Fruit fly (Drosophila melanogaster) whole organism, prepupa: ENCODE results near the gene CG11977.
A peak's percentile ranks its signal among the peaks of the same experiment; 100 is the strongest.

Experiments
- CG10631 ChIP-seq: fragments of 200-800 bp; sonication (Bioruptor generic); optimal IDR thresholded peaks from 2 replicates; lab custom pipeline; 2016; ENCODE audit warnings: missing biosample characterization, missing genetic modification characterization
- CG11762 ChIP-seq: fragments of 200-800 bp; sonication (Bioruptor generic); optimal IDR thresholded peaks from 3 replicates; lab custom pipeline; 2016; ENCODE audit warnings: missing biosample characterization, missing genetic modification characterization; ENCODE audit not compliant: insufficient read depth
- CG11902 ChIP-seq: fragments of 200-800 bp; sonication (Bioruptor generic); optimal IDR thresholded peaks from 3 replicates; lab custom pipeline; 2016; ENCODE audit warnings: missing biosample characterization, missing genetic modification characterization
- CG15336 ChIP-seq: fragments of 200-800 bp; sonication (Bioruptor generic); IDR thresholded peaks from 2 replicates; pipeline ENCODE4 v1.3.6; 2022; ENCODE audit warnings: missing biosample characterization, missing genetic modification characterization
- CG1621 ChIP-seq: fragments of 200-800 bp; sonication (Bioruptor generic); optimal IDR thresholded peaks from 3 replicates; lab custom pipeline; 2018; ENCODE audit warnings: missing biosample characterization, mild to moderate bottlenecking, missing genetic modification characterization
- CG16779 ChIP-seq: fragments of 200-800 bp; sonication (Bioruptor generic); optimal IDR thresholded peaks from 3 replicates; lab custom pipeline; 2017; ENCODE audit warnings: missing biosample characterization, mild to moderate bottlenecking, missing genetic modification characterization
- CG3032 ChIP-seq: fragments of 200-800 bp; optimal IDR thresholded peaks from 2 replicates; lab custom pipeline; 2019; ENCODE audit warnings: missing biosample characterization, mild to moderate bottlenecking, missing genetic modification characterization, moderate library complexity
- CG31627 ChIP-seq: fragments of 200-800 bp; sonication (Bioruptor generic); optimal IDR thresholded peaks from 3 replicates; lab custom pipeline; 2016; ENCODE audit warnings: missing biosample characterization, missing genetic modification characterization
- CG3919 ChIP-seq: fragments of 200-800 bp; sonication (Bioruptor generic); optimal IDR thresholded peaks from 3 replicates; lab custom pipeline; 2016; ENCODE audit warnings: missing biosample characterization, missing genetic modification characterization
- CG6276 ChIP-seq: fragments of 200-800 bp; sonication (Bioruptor generic); optimal IDR thresholded peaks from 2 replicates; lab custom pipeline; 2017; ENCODE audit warnings: missing biosample characterization, mild to moderate bottlenecking, missing genetic modification characterization
- CG6792 ChIP-seq: fragments of 200-800 bp; sonication (Bioruptor generic); optimal IDR thresholded peaks from 3 replicates; lab custom pipeline; 2016; ENCODE audit warnings: missing biosample characterization, missing genetic modification characterization
- CG6808 ChIP-seq: fragments of 200-800 bp; sonication (Bioruptor generic); optimal IDR thresholded peaks from 3 replicates; lab custom pipeline; 2017; ENCODE audit warnings: missing biosample characterization, missing genetic modification characterization, mild to moderate bottlenecking, moderate library complexity, missing genetic modification reagents
- CG6854 ChIP-seq: fragments of 200-800 bp; sonication (Bioruptor generic); optimal IDR thresholded peaks from 2 replicates; lab custom pipeline; 2017; ENCODE audit warnings: missing biosample characterization, mild to moderate bottlenecking, missing genetic modification characterization
- CG8119 ChIP-seq: fragments of 200-800 bp; sonication (Bioruptor generic); IDR thresholded peaks from 3 replicates; pipeline ENCODE4 v1.3.6; 2022; ENCODE audit warnings: missing biosample characterization, missing genetic modification characterization
- CG8319 ChIP-seq: fragments of 200-800 bp; sonication (Bioruptor generic); optimal IDR thresholded peaks from 3 replicates; lab custom pipeline; 2016; ENCODE audit warnings: missing biosample characterization, missing genetic modification characterization
- Eip78C ChIP-seq: fragments of 200-800 bp; sonication (Bioruptor generic); peaks from one replicate; lab custom pipeline; 2016; ENCODE audit warnings: missing biosample characterization, missing genetic modification characterization
- Ets21C ChIP-seq: fragments of 200-800 bp; sonication (Bioruptor generic); optimal IDR thresholded peaks from 3 replicates; lab custom pipeline; 2016; ENCODE audit warnings: missing biosample characterization, missing genetic modification characterization
- Ets96B ChIP-seq: fragments of 200-800 bp; optimal IDR thresholded peaks from 2 replicates; lab custom pipeline; 2019; ENCODE audit warnings: missing biosample characterization, mild to moderate bottlenecking, missing genetic modification characterization, moderate library complexity
- Hr38 ChIP-seq: sonication (Bioruptor generic); optimal IDR thresholded peaks from 2 replicates; lab custom pipeline; 2016; ENCODE audit warnings: missing biosample characterization, missing genetic modification characterization
- Hr39 ChIP-seq: fragments of 200-800 bp; sonication (Bioruptor generic); optimal IDR thresholded peaks from 2 replicates; lab custom pipeline; 2016; ENCODE audit warnings: missing biosample characterization, missing genetic modification characterization
- Sox14 ChIP-seq: fragments of 200-800 bp; sonication (Bioruptor generic); optimal IDR thresholded peaks from 3 replicates; lab custom pipeline; 2016; ENCODE audit warnings: missing biosample characterization, missing genetic modification characterization
- Sox15 ChIP-seq: fragments of 200-800 bp; sonication (Bioruptor generic); optimal IDR thresholded peaks from 3 replicates; lab custom pipeline; 2016; ENCODE audit warnings: missing biosample characterization, missing genetic modification characterization
- acj6 ChIP-seq: fragments of 200-800 bp; sonication (Bioruptor generic); optimal IDR thresholded peaks from 3 replicates; lab custom pipeline; 2016; ENCODE audit warnings: missing biosample characterization, missing genetic modification characterization
- cyc ChIP-seq: fragments of 200-800 bp; sonication (Bioruptor generic); optimal IDR thresholded peaks from 3 replicates; lab custom pipeline; 2016; ENCODE audit warnings: missing biosample characterization, missing genetic modification characterization
- eg ChIP-seq: fragments of 200-800 bp; sonication (Bioruptor generic); IDR thresholded peaks from 3 replicates; pipeline ENCODE4 v1.3.6; 2022; ENCODE audit warnings: missing biosample characterization, missing genetic modification characterization
- esn ChIP-seq: fragments of 200-800 bp; sonication (Bioruptor generic); optimal IDR thresholded peaks from 2 replicates; lab custom pipeline; 2016; ENCODE audit warnings: missing biosample characterization, mild to moderate bottlenecking, missing genetic modification characterization, moderate library complexity
- fd85E ChIP-seq: fragments of 200-800 bp; sonication (Bioruptor generic); optimal IDR thresholded peaks from 3 replicates; lab custom pipeline; 2016; ENCODE audit warnings: missing biosample characterization, missing genetic modification characterization
- fkh ChIP-seq: fragments of 200-800 bp; sonication (Bioruptor generic); optimal IDR thresholded peaks from 3 replicates; lab custom pipeline; 2017; ENCODE audit warnings: missing biosample characterization, mild to moderate bottlenecking, missing genetic modification characterization, moderate library complexity
- lz ChIP-seq: fragments of 200-800 bp; sonication (Bioruptor generic); optimal IDR thresholded peaks from 3 replicates; lab custom pipeline; 2016; ENCODE audit warnings: missing biosample characterization, missing genetic modification characterization
- net ChIP-seq: fragments of 200-800 bp; sonication (Bioruptor generic); optimal IDR thresholded peaks from 3 replicates; lab custom pipeline; 2016; ENCODE audit warnings: missing biosample characterization, missing genetic modification characterization
- spab ChIP-seq: fragments of 200-800 bp; sonication (Bioruptor generic); optimal IDR thresholded peaks from 2 replicates; lab custom pipeline; 2017; ENCODE audit warnings: missing biosample characterization, mild to moderate bottlenecking, missing genetic modification characterization, missing genetic modification reagents
- ss ChIP-seq, 2 experiments: fragments of 200-800 bp; sonication (Bioruptor generic); optimal IDR thresholded peaks; 2 replicates in 1 of 2; 3 replicates in 1 of 2; lab custom pipeline; 2017 to 2018; ENCODE audit warnings: mild to moderate bottlenecking in 2 of 2, missing biosample characterization in 2 of 2, missing genetic modification characterization in 2 of 2, moderate library complexity in 1 of 2
- vri ChIP-seq: fragments of 200-800 bp; sonication (Bioruptor generic); optimal IDR thresholded peaks from 3 replicates; lab custom pipeline; 2016; ENCODE audit warnings: missing biosample characterization, mild to moderate bottlenecking, missing genetic modification characterization

The CG11977 gene

dm6 chr3R:8980776-8981165, 16.7 kb upstream of the CG11977 start, which contains the start of gene CAHbeta:
Gene CAHbeta (plus strand): TSS chr3R:8980860.
- TF ChIP-seq fd85E (no peak), Eip78C (GFP tag; lab: Kevin White, UChicago) (peak; percentile 43), CG6276 (peak; percentile 20), CG16779 (tag; lab: Kevin White, UChicago) (peak; percentile 34), eg (GFP tag; lab: Robert Waterston, UW) (peak; percentile 58; the same call in 2 of the 3 replicates), CG11902 (no peak), CG6808 (no peak), ss (GFP tag; optimal IDR thresholded peaks at IDR 0.05; lab: Kevin White, UChicago) (peak in 1 of 2 experiments; percentile 40)

DNA sequence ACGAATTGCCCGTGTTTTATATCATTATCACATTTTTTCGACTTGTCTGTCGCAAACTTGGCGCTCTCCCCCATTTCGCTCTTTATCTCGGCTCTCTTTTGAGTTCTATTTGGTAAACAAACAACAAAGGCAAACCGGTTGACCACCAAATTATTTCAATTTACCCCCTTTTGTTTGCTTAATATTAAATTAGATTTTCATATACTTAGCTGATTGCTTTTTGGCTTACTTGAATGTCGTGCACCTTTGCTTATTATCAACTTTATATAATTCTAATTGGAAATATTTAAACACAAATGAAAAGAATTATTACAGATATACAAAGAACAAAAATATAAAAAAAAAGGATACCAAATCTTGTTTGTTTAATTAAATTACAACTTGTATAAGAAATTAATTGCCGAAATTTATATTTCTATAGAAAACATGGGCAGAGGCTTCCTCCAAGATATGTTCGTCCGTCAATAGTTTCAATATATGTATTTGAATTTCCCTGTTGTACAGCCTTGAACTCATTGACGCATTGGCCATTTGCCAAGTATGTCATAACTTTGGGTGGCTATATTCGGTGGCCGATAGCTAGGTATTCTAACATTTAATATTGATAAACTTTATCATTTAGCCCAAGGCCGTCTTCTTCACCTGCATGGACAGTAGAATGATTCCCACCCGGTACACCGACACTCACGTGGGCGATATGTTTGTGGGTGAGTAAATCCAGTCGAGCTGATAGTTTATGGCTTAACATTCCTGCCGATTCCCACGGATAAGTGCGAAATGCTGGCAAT, 16.1 kb upstream of the CG11977 start:
- TF ChIP-seq CG3032: no peak
- TF ChIP-seq fkh (GFP tag; lab: Kevin White, UChicago): peak; percentile 25

dm6 chr3R:8984141-8984540, 13.4 kb upstream of the CG11977 start, which contains the start of gene RagA-B:
Gene RagA-B (minus strand): TSS chr3R:8984315.
- TF ChIP-seq acj6: no peak
- peak; percentile 33 for TF ChIP-seq fkh (GFP tag; lab: Kevin White, UChicago)

DNA sequence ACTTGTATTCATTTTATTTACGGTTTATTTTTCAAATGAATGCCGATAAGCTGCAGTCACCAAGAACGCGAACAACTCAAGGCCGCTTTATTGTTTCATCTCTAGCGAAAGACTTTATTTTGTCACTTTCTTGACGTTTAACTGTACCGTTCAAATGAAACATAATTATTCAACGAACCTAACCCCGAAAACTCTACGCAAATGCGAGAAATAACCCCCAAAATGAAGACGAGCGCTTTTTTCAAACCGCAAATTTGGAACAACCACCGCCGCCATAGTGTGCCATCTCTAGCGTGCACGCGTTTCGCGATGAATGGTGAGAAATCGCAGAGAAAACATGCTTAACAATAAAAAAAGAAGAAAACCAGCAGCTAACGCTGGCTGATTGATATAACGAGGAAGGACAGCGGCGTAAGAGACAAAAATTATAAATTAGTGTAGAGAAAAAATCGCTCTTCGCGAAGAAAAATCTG, 12.9 kb upstream of the CG11977 start, which contains the start of gene CG11970:
TSS of gene CG11970 (plus strand) at position 117 of the 473 bp plus-strand sequence.
- no peak for TF ChIP-seq CG11762 (GFP tag; lab: Kevin White, UChicago)
- 0 out of 3 replicates have a peak, but pooled peaks have one; percentile 21 for TF ChIP-seq CG8119 (GFP tag; lab: Robert Waterston, UW)
- 0 out of 2 replicates have a peak, but pooled peaks have one; percentile 22 for TF ChIP-seq CG15336 (GFP tag; lab: Robert Waterston, UW)
- peak; percentile 61 for TF ChIP-seq Hr39 (GFP tag; lab: Kevin White, UChicago)
- peak; percentile 53; the same call in 2 of the 3 replicates for TF ChIP-seq eg (GFP tag; lab: Robert Waterston, UW)
- peak; percentile 11 for TF ChIP-seq CG8319 (GFP tag; lab: Kevin White, UChicago)
- TF ChIP-seq Ets96B (tag; lab: Kevin White, UChicago): peak; percentile 8
- peak; percentile 46 for TF ChIP-seq CG31627
- TF ChIP-seq lz (GFP tag; lab: Kevin White, UChicago): peak; percentile 39
- no peak for TF ChIP-seq CG3919 (GFP tag; lab: Kevin White, UChicago)
- TF ChIP-seq CG6854 (GFP tag; lab: Kevin White, UChicago): peak; percentile 11
- no peak for TF ChIP-seq spab (GFP tag; lab: Kevin White, UChicago)
- no peak for TF ChIP-seq Hr38 (GFP tag; lab: Kevin White, UChicago)
- TF ChIP-seq fkh (GFP tag; lab: Kevin White, UChicago): no peak
- peak; percentile 25 for TF ChIP-seq Sox15
- peak; percentile 32 for TF ChIP-seq Sox14 (GFP tag; lab: Kevin White, UChicago)
- TF ChIP-seq vri (GFP tag; lab: Kevin White, UChicago): no peak
- TF ChIP-seq Ets21C: no peak
- no peak for TF ChIP-seq net (GFP tag; lab: Kevin White, UChicago)
- peak; percentile 58 for TF ChIP-seq esn (GFP tag; lab: Kevin White, UChicago)
- no peak for TF ChIP-seq CG6792 (GFP tag; lab: Kevin White, UChicago)
- TF ChIP-seq CG10631 (GFP tag; lab: Kevin White, UChicago): no peak
- TF ChIP-seq cyc (GFP tag; lab: Kevin White, UChicago): peak; percentile 44
- TF ChIP-seq CG1621 (tag; lab: Kevin White, UChicago): no peak
- TF ChIP-seq, all 60 proteins: peak for 13
